Worm (Caenorhabditis elegans): Measurements from ENCODE around the gene C01B9.1.

- TF ChIP-seq T22C8.4 (GFP tag; IDR thresholded peaks at IDR 0.05), result no peak
- TF ChIP-seq cog-1 (tag; optimal IDR thresholded peaks at IDR 0.05), result no peak
- 0 out of 2 replicates have a peak, but pooled peaks have one; percentile 26 for TF ChIP-seq ztf-23 (GFP tag; IDR thresholded peaks at IDR 0.05)
- no peak for TF ChIP-seq ztf-29 (GFP tag; IDR thresholded peaks at IDR 0.05)
- TF ChIP-seq med-1 (GFP tag; optimal IDR thresholded peaks at IDR 0.05; ENCODE audit: insufficient read depth), result no peak
- TF ChIP-seq tab-1 (GFP tag; IDR thresholded peaks at IDR 0.05), result no peak
- no peak for TF ChIP-seq klf-2 (GFP tag; conservative IDR thresholded peaks at IDR 0.05)
These were observed 14.2 kb downstream of the C01B9.1 start for ce11 chrII:13785582-13785981.

All from whole organism, midembryonic.